Fruit fly (Drosophila melanogaster) Kc167 (cell line): Measurements from ENCODE around the gene CG31229.

ENCODE experiments used
- Myc ChIP-seq: fragments of >200 bp; optimal IDR thresholded peaks from 2 replicates; lab custom pipeline; 2017; ENCODE audit warnings: missing external identifiers
- Sin3A ChIP-seq: fragments of >200 bp; optimal IDR thresholded peaks from 2 replicates; lab custom pipeline; 2018; ENCODE audit warnings: missing external identifiers
- h ChIP-seq: fragments of >200 bp; optimal IDR thresholded peaks from 3 replicates; lab custom pipeline; 2018; ENCODE audit warnings: missing external identifiers
- insv ChIP-seq: fragments of >200 bp; optimal IDR thresholded peaks from 3 replicates; lab custom pipeline; 2018; ENCODE audit warnings: missing external identifiers
- psq ChIP-seq: fragments of >200 bp; optimal IDR thresholded peaks from 2 replicates; lab custom pipeline; 2017; ENCODE audit warnings: missing external identifiers
- ttk ChIP-seq: sonication (Bioruptor generic); optimal IDR thresholded peaks from 2 replicates; lab custom pipeline; 2017; ENCODE audit warnings: missing external identifiers

CG31229 gene

dm6 chr3R:18703514-18703913 lies 35.9 kb downstream of the CG31229 start:
- TF ChIP-seq Sin3A (lab: Kevin White, UChicago) (no peak), ttk (lab: Kevin White, UChicago) (no peak), insv (lab: Kevin White, UChicago) (no peak), psq (lab: Kevin White, UChicago) (no peak), h (no peak), Myc (lab: Kevin White, UChicago) (no peak)

- no peak for TF ChIP-seq h
- no peak for TF ChIP-seq Sin3A (lab: Kevin White, UChicago)
- TF ChIP-seq insv (lab: Kevin White, UChicago), result no peak
- TF ChIP-seq Myc (lab: Kevin White, UChicago), result no peak
- no peak for TF ChIP-seq ttk (lab: Kevin White, UChicago)
- TF ChIP-seq psq (lab: Kevin White, UChicago), result no peak
Measured at dm6 chr3R:18705150-18705549, 37.5 kb downstream of the CG31229 start, which contains the start of the genes ChAT and VAChT. Gene ChAT (plus strand): TSS chr3R:18705501. Gene VAChT (plus strand): TSS chr3R:18705501.

DNA sequence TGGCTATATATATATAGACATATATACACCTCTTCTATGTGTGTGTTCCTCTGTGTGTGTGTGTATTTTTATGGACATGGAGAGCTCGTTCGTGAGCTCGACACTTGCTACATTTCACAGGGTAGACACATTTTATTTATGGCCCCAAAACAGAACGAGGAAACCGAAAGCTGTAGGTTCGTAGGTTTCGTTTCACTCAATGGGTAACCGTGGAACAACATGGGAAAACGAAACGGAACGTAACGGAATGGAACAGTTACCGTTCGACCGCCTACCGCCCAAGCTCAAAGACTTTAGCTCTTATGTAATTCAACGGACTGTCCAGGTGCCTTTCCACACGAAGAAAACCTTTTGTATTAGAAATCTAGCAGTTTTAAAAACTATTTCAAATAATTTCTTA lies 38.6 kb downstream of the CG31229 start:
- no peak for TF ChIP-seq psq (lab: Kevin White, UChicago)
- no peak for TF ChIP-seq Myc (lab: Kevin White, UChicago)
- TF ChIP-seq h, result no peak

- no peak for TF ChIP-seq ttk (lab: Kevin White, UChicago)
- TF ChIP-seq insv (lab: Kevin White, UChicago), result no peak
- no peak for TF ChIP-seq Sin3A (lab: Kevin White, UChicago)
- TF ChIP-seq Myc (lab: Kevin White, UChicago), result no peak
- TF ChIP-seq h, result no peak
- no peak for TF ChIP-seq psq (lab: Kevin White, UChicago)
Measured at dm6 chr3R:18707492-18707891, 39.8 kb downstream of the CG31229 start.
